Comparison of ENCODE assay signal across 5 worm cellular contexts in genomic region chrIV:6117741-6118265, ce11.
TF ChIP-seq lines count a peak whose summit lies in the region.

TSS of gene zen-4 (plus strand) at chrIV:6118215.

TF ChIP-seq in whole organism, L1 larva, 84 proteins besides CTCF, POLR2A, EP300 and RAD21 (continues in another document):
- TF ChIP-seq egl-13 (tag; optimal IDR thresholded peaks at IDR 0.05; lab: Kevin White, UChicago) (no peak), hpl-2 (GFP tag; optimal IDR thresholded peaks at IDR 0.05; lab: Kevin White, UChicago) (peak; percentile 3), lin-39 (tag; optimal IDR thresholded peaks at IDR 0.05; lab: Kevin White, UChicago) (no peak), nhr-237 (tag; optimal IDR thresholded peaks at IDR 0.05; lab: Kevin White, UChicago) (no peak), tlp-1 (tag; optimal IDR thresholded peaks at IDR 0.05; lab: Kevin White, UChicago) (no peak), nhr-19 (GFP tag; conservative IDR thresholded peaks at IDR 0.05; lab: Robert Waterston, UW) (no peak), irx-1 (tag; optimal IDR thresholded peaks at IDR 0.05; lab: Kevin White, UChicago) (no peak), nhr-71 (tag; optimal IDR thresholded peaks at IDR 0.05; lab: Kevin White, UChicago) (peak; percentile 39), pag-3 (tag; optimal IDR thresholded peaks at IDR 0.05; lab: Kevin White, UChicago; ENCODE audit: borderline replicate concordance, insufficient read depth) (no peak), unc-130 (tag; optimal IDR thresholded peaks at IDR 0.05; lab: Kevin White, UChicago) (no peak), pax-3 (tag; optimal IDR thresholded peaks at IDR 0.05; lab: Kevin White, UChicago) (no peak), fkh-10 (GFP tag; optimal IDR thresholded peaks at IDR 0.05; lab: Kevin White, UChicago) (no peak), nhr-85 (tag; lab: Kevin White, UChicago) (peak; percentile 77), zag-1 (tag; optimal IDR thresholded peaks at IDR 0.05; lab: Kevin White, UChicago) (no peak), nhr-12 (tag; optimal IDR thresholded peaks at IDR 0.05; lab: Kevin White, UChicago) (no peak), elt-2 (tag; optimal IDR thresholded peaks at IDR 0.05; lab: Kevin White, UChicago) (no peak), nhr-77 (tag; optimal IDR thresholded peaks at IDR 0.05; lab: Kevin White, UChicago) (no peak), rnt-1 (tag; optimal IDR thresholded peaks at IDR 0.05; lab: Kevin White, UChicago) (peak; percentile 33), fos-1 (tag; optimal IDR thresholded peaks at IDR 0.05; lab: Kevin White, UChicago) (no peak)

TF ChIP-seq in whole organism, L3 larva, 47 proteins besides CTCF, POLR2A, EP300 and RAD21:
- TF ChIP-seq nhr-76 (tag; optimal IDR thresholded peaks at IDR 0.05; lab: Kevin White, UChicago) (no peak), snpc-4 (tag; optimal IDR thresholded peaks at IDR 0.05; lab: Kevin White, UChicago) (peak; percentile 95), jun-1 (tag; optimal IDR thresholded peaks at IDR 0.05; lab: Kevin White, UChicago) (no peak), nfya-1 (tag; optimal IDR thresholded peaks at IDR 0.05; lab: Kevin White, UChicago; ENCODE audit: insufficient read depth) (no peak), pha-4 (tag; optimal IDR thresholded peaks at IDR 0.05; lab: Kevin White, UChicago) (peak; percentile 71), egl-5 (tag; optimal IDR thresholded peaks at IDR 0.05; lab: Kevin White, UChicago) (no peak), R02D3.7 (tag; optimal IDR thresholded peaks at IDR 0.05; lab: Kevin White, UChicago) (peak; percentile 31), lsy-12 (tag; optimal IDR thresholded peaks at IDR 0.05; lab: Kevin White, UChicago) (peak; percentile 1), lin-39 (tag; optimal IDR thresholded peaks at IDR 0.05; lab: Kevin White, UChicago) (peak; percentile 19), nhr-25 (tag; optimal IDR thresholded peaks at IDR 0.05; lab: Kevin White, UChicago) (peak; percentile 29), lin-15B (tag; optimal IDR thresholded peaks at IDR 0.05; lab: Kevin White, UChicago) (peak; percentile 22)

TF ChIP-seq in whole organism, early embryonic, 17 proteins besides CTCF, POLR2A, EP300 and RAD21:
- TF ChIP-seq ets-7 (tag; optimal IDR thresholded peaks at IDR 0.05; lab: Kevin White, UChicago) (no peak), hmbx-1 (tag; optimal IDR thresholded peaks at IDR 0.05; lab: Kevin White, UChicago) (no peak), tbx-11 (GFP tag; IDR thresholded peaks at IDR 0.05; lab: Robert Waterston, UW) (no peak), pes-1 (GFP tag; IDR thresholded peaks at IDR 0.05; lab: Robert Waterston, UW) (peak; percentile 39; the same call in 1 of the 2 replicates)

TF ChIP-seq in whole organism, midembryonic, 9 proteins besides CTCF, POLR2A, EP300 and RAD21:
- TF ChIP-seq flt-1 (GFP tag; IDR thresholded peaks at IDR 0.05; lab: Robert Waterston, UW) (0 out of 2 replicates have a peak, but pooled peaks have one; percentile 49), ztf-29 (GFP tag; IDR thresholded peaks at IDR 0.05; lab: Robert Waterston, UW) (no peak), ztf-23 (GFP tag; IDR thresholded peaks at IDR 0.05; lab: Robert Waterston, UW) (no peak), tab-1 (GFP tag; IDR thresholded peaks at IDR 0.05; lab: Robert Waterston, UW) (no peak), klf-2 (GFP tag; conservative IDR thresholded peaks at IDR 0.05; lab: Robert Waterston, UW) (no peak), cog-1 (tag; optimal IDR thresholded peaks at IDR 0.05; lab: Kevin White, UChicago) (no peak)

TF ChIP-seq in whole organism, young adult, 124 proteins besides CTCF, POLR2A, EP300 and RAD21 (continues in another document):
- TF ChIP-seq hrde-1 (tag; optimal IDR thresholded peaks at IDR 0.05; lab: Kevin White, UChicago; ENCODE audit: borderline replicate concordance) (peak; percentile 77), ceh-58 (GFP tag; IDR thresholded peaks at IDR 0.05; lab: Robert Waterston, UW) (no peak), Y53F4B.3 (GFP tag; IDR thresholded peaks at IDR 0.05; lab: Robert Waterston, UW) (peak; percentile 59; the same call in 1 of the 2 replicates), F55B11.4 (tag; optimal IDR thresholded peaks at IDR 0.05; lab: Kevin White, UChicago; ENCODE audit: borderline replicate concordance, insufficient read depth) (no peak), ceh-100 (GFP tag; IDR thresholded peaks at IDR 0.05; lab: Robert Waterston, UW) (peak; percentile 33; the same call in 1 of the 2 replicates), unc-130 (GFP tag; optimal IDR thresholded peaks at IDR 0.05; lab: Kevin White, UChicago) (peak; percentile 82), aptf-2 (GFP tag; conservative IDR thresholded peaks at IDR 0.05; lab: Robert Waterston, UW) (0 out of 2 replicates have a peak, but pooled peaks have one; percentile 38), zim-3 (tag; optimal IDR thresholded peaks at IDR 0.05; lab: Kevin White, UChicago) (no peak), egl-18 (GFP tag; IDR thresholded peaks at IDR 0.05; lab: Robert Waterston, UW) (no peak), ztf-3 (GFP tag; optimal IDR thresholded peaks at IDR 0.05; lab: Kevin White, UChicago) (no peak), nhr-80 (tag; optimal IDR thresholded peaks at IDR 0.05; lab: Kevin White, UChicago) (no peak), K12H6.12 (tag; optimal IDR thresholded peaks at IDR 0.05; lab: Kevin White, UChicago) (no peak), attf-5 (GFP tag; optimal IDR thresholded peaks at IDR 0.05; lab: Kevin White, UChicago) (no peak), ztf-22 (GFP tag; optimal IDR thresholded peaks at IDR 0.05; lab: Kevin White, UChicago) (no peak), tbp1 (GFP tag; optimal IDR thresholded peaks at IDR 0.05; lab: Kevin White, UChicago) (peak; percentile 82), ets-4 (GFP tag; optimal IDR thresholded peaks at IDR 0.05; lab: Kevin White, UChicago) (no peak), mxl-1 (tag; optimal IDR thresholded peaks at IDR 0.05; lab: Kevin White, UChicago) (no peak), Y53G8AR.9 (GFP tag; conservative IDR thresholded peaks at IDR 0.05; lab: Robert Waterston, UW) (peak; percentile 90), F57A8.1 (GFP tag; optimal IDR thresholded peaks at IDR 0.05; lab: Kevin White, UChicago) (no peak), hmg-20 (GFP tag; IDR thresholded peaks at IDR 0.05; lab: Robert Waterston, UW) (peak; percentile 84), dpl-1 (GFP tag; optimal IDR thresholded peaks at IDR 0.05; lab: Kevin White, UChicago) (peak; percentile 61), repo-1 (tag; optimal IDR thresholded peaks at IDR 0.05; lab: Kevin White, UChicago) (peak; percentile 82), xnd-1 (tag; optimal IDR thresholded peaks at IDR 0.05; lab: Kevin White, UChicago) (peak; percentile 66), mes-4 (tag; optimal IDR thresholded peaks at IDR 0.05; lab: Kevin White, UChicago) (peak; percentile 90), lag-1 (GFP tag; IDR thresholded peaks at IDR 0.05; lab: Robert Waterston, UW) (no peak), snpc-1.3 (tag; optimal IDR thresholded peaks at IDR 0.05; lab: Kevin White, UChicago; ENCODE audit: insufficient read depth) (peak; percentile 86), nfya-2 (GFP tag; IDR thresholded peaks at IDR 0.05; lab: Robert Waterston, UW) (0 out of 2 replicates have a peak, but pooled peaks have one; percentile 68), F49E8.2 (tag; optimal IDR thresholded peaks at IDR 0.05; lab: Kevin White, UChicago; ENCODE audit: insufficient read depth) (peak; percentile 99), nhr-27 (tag; optimal IDR thresholded peaks at IDR 0.05; lab: Kevin White, UChicago) (no peak), sdz-38 (tag; optimal IDR thresholded peaks at IDR 0.05; lab: Kevin White, UChicago) (no peak), aptf-3 (GFP tag; IDR thresholded peaks at IDR 0.05; lab: Robert Waterston, UW) (0 out of 2 replicates have a peak, but pooled peaks have one; percentile 51), Y95B8A.8 (GFP tag; IDR thresholded peaks at IDR 0.05; lab: Robert Waterston, UW) (peak; percentile 83; the same call in 1 of the 2 replicates), sea-2 (GFP tag; IDR thresholded peaks at IDR 0.05; lab: Robert Waterston, UW) (no peak), nfya-1 (tag; optimal IDR thresholded peaks at IDR 0.05; lab: Kevin White, UChicago; ENCODE audit: borderline replicate concordance, insufficient read depth) (no peak), die-1 (tag; optimal IDR thresholded peaks at IDR 0.05; lab: Kevin White, UChicago) (no peak), somi-1 (GFP tag; optimal IDR thresholded peaks at IDR 0.05; lab: Kevin White, UChicago) (no peak), athp-1 (tag; optimal IDR thresholded peaks at IDR 0.05; lab: Kevin White, UChicago) (peak; percentile 80), tbx-9 (tag; optimal IDR thresholded peaks at IDR 0.05; lab: Kevin White, UChicago; ENCODE audit: borderline replicate concordance) (no peak), F52B5.7 (tag; optimal IDR thresholded peaks at IDR 0.05; lab: Kevin White, UChicago) (no peak), lin-35 (GFP tag; optimal IDR thresholded peaks at IDR 0.05; lab: Kevin White, UChicago) (no peak), egrh-3 (GFP tag; IDR thresholded peaks at IDR 0.05; lab: Robert Waterston, UW) (peak; percentile 63), B0336.3 (GFP tag; IDR thresholded peaks at IDR 0.05; lab: Robert Waterston, UW) (peak; percentile 95), hsf-1 (GFP tag; IDR thresholded peaks at IDR 0.05; lab: Robert Waterston, UW) (peak; percentile 82), rpc-1 (optimal IDR thresholded peaks at IDR 0.05; lab: Kevin White, UChicago) (no peak), rpc-1 (tag; optimal IDR thresholded peaks at IDR 0.05; lab: Kevin White, UChicago) (peak; percentile 1), B0019.2 (GFP tag; conservative IDR thresholded peaks at IDR 0.05; lab: Robert Waterston, UW) (peak; percentile 55), lin-54 (GFP tag; optimal IDR thresholded peaks at IDR 0.05; lab: Kevin White, UChicago) (peak; percentile 92), C06A6.2 (GFP tag; conservative IDR thresholded peaks at IDR 0.05; lab: Robert Waterston, UW) (no peak), akir-1 (GFP tag; optimal IDR thresholded peaks at IDR 0.05; lab: Kevin White, UChicago) (no peak), snpc-4 (GFP tag; optimal IDR thresholded peaks at IDR 0.05; lab: Kevin White, UChicago) (peak; percentile 99), snpc-4 (tag; optimal IDR thresholded peaks at IDR 0.05; lab: Kevin White, UChicago) (peak; percentile 98 to 99 (median 98)), egl-44 (GFP tag; IDR thresholded peaks at IDR 0.05; lab: Robert Waterston, UW) (no peak), ztf-28 (GFP tag; IDR thresholded peaks at IDR 0.05; lab: Robert Waterston, UW) (0 out of 2 replicates have a peak, but pooled peaks have one; percentile 54), ztf-26 (tag; optimal IDR thresholded peaks at IDR 0.05; lab: Kevin White, UChicago) (no peak), F57C9.4 (tag; optimal IDR thresholded peaks at IDR 0.05; lab: Kevin White, UChicago) (no peak)

Comparison
In these comparisons a context has a peak if more than half of its experiments do, and no peak if none do; other contexts are left out.
1. Of the 8 proteins assayed by ChIP-seq in both whole organism, young adult and whole organism, L1 larva: peak only in whole organism, young adult: unc-130; only in whole organism, L1 larva: lin-35; in both: dpl-1, efl-1 and snpc-4; in neither: 3.